Worm (Caenorhabditis elegans) whole organism, early embryonic: ENCODE data around the gene ttr-20.
A peak's percentile ranks its signal among the peaks of the same experiment; 100 is the strongest.

Source experiments
- B0310.2 ChIP-seq: sonication (generic microtip); optimal IDR thresholded peaks from 2 replicates; lab custom pipeline; 2016; ENCODE audit warnings: mild to moderate bottlenecking, missing genetic modification characterization, missing compliant biosample characterization
- F13C5.2 ChIP-seq: sonication (generic microtip); optimal IDR thresholded peaks from 2 replicates; lab custom pipeline; 2017; ENCODE audit warnings: mild to moderate bottlenecking, missing genetic modification characterization, inconsistent platforms, missing compliant biosample characterization
- aly-1 ChIP-seq: sonication (generic microtip); optimal IDR thresholded peaks from 2 replicates; lab custom pipeline; 2016; ENCODE audit warnings: missing genetic modification characterization, missing compliant biosample characterization
- ama-1 ChIP-seq: fragments of 150-350 bp; optimal IDR thresholded peaks from 2 replicates; lab custom pipeline; 2014
- ceh-13 ChIP-seq: fragments of 200-800 bp; sonication (Bioruptor generic); optimal IDR thresholded peaks from 2 replicates; lab custom pipeline; 2018; ENCODE audit warnings: mild to moderate bottlenecking, missing genetic modification characterization, missing compliant biosample characterization
- ceh-36 ChIP-seq: sonication (generic microtip); optimal IDR thresholded peaks from 2 replicates; lab custom pipeline; 2016; ENCODE audit warnings: missing genetic modification characterization, inconsistent platforms, missing compliant biosample characterization
- ets-7 ChIP-seq: sonication (generic microtip); optimal IDR thresholded peaks from 2 replicates; lab custom pipeline; 2016; ENCODE audit warnings: missing genotype, missing genetic modification characterization, missing compliant biosample characterization
- flt-1 ChIP-seq: fragments of 200-800 bp; sonication (Bioruptor generic); IDR thresholded peaks from 2 replicates; pipeline ENCODE4 v1.3.6; 2022; ENCODE audit warnings: missing genetic modification characterization, missing compliant biosample characterization
- hmbx-1 ChIP-seq: sonication (generic microtip); optimal IDR thresholded peaks from 2 replicates; lab custom pipeline; 2016; ENCODE audit warnings: mild to moderate bottlenecking, missing genetic modification characterization, missing compliant biosample characterization
- hmg-4 ChIP-seq: fragments of 200-800 bp; sonication (Bioruptor generic); optimal IDR thresholded peaks from 2 replicates; lab custom pipeline; 2018; ENCODE audit warnings: mild to moderate bottlenecking, missing genetic modification characterization, missing compliant biosample characterization
- hnd-1 ChIP-seq: sonication (generic microtip); optimal IDR thresholded peaks from 2 replicates; lab custom pipeline; 2016; ENCODE audit warnings: missing genetic modification characterization, missing compliant biosample characterization
- pes-1 ChIP-seq: fragments of 200-800 bp; sonication (Bioruptor generic); IDR thresholded peaks from 2 replicates; pipeline ENCODE4 v1.3.6; 2022; ENCODE audit warnings: missing genetic modification reagents, missing genetic modification characterization, missing compliant biosample characterization
- scrt-1 ChIP-seq: fragments of 200-800 bp; sonication (Bioruptor generic); IDR thresholded peaks from 2 replicates; pipeline ENCODE4 v1.3.6; 2022; ENCODE audit warnings: missing genetic modification characterization, missing compliant biosample characterization
- sea-1 ChIP-seq: fragments of 200-800 bp; sonication (Bioruptor generic); conservative IDR thresholded peaks from 2 replicates; pipeline ENCODE4 v1.3.6; 2022; ENCODE audit warnings: missing genetic modification characterization, missing compliant biosample characterization
- tbx-11 ChIP-seq: fragments of 200-800 bp; sonication (Bioruptor generic); IDR thresholded peaks from 2 replicates; pipeline ENCODE4 v1.3.6; 2022; ENCODE audit warnings: missing genetic modification characterization, missing compliant biosample characterization
- tbx-37 ChIP-seq: fragments of 200-800 bp; sonication (Bioruptor generic); conservative IDR thresholded peaks from 2 replicates; pipeline ENCODE4 v1.3.6; 2022; ENCODE audit warnings: missing genetic modification reagents, missing genetic modification characterization, missing compliant biosample characterization
- tra-4 ChIP-seq: sonication (generic microtip); optimal IDR thresholded peaks from 2 replicates; lab custom pipeline; 2017; ENCODE audit warnings: missing genetic modification characterization, missing compliant biosample characterization

The ttr-20 gene

ce11 chrIV:4243830-4244406 lies 2.7 kb upstream of the ttr-20 start:
- TF ChIP-seq aly-1 (tag; lab: Kevin White, UChicago) (peak; percentile 2), scrt-1 (GFP tag; lab: Robert Waterston, UW) (no peak)

- no peak for TF ChIP-seq F13C5.2 (tag; lab: Kevin White, UChicago)
- no peak for TF ChIP-seq hmg-4 (GFP tag; lab: Kevin White, UChicago)
- TF ChIP-seq hmbx-1, result no peak
- TF ChIP-seq aly-1 (tag; lab: Kevin White, UChicago), result no peak
- TF ChIP-seq tbx-11, result no peak
- TF ChIP-seq flt-1 (GFP tag; lab: Robert Waterston, UW), result no peak
- no peak for TF ChIP-seq tra-4
- no peak for TF ChIP-seq sea-1 (GFP tag; lab: Robert Waterston, UW)
Measured at ce11 chrIV:4244510-4244909, 2.1 kb upstream of the ttr-20 start, which contains the start of gene col-34. col-34 (minus strand) TSS chrIV:4244610.

DNA sequence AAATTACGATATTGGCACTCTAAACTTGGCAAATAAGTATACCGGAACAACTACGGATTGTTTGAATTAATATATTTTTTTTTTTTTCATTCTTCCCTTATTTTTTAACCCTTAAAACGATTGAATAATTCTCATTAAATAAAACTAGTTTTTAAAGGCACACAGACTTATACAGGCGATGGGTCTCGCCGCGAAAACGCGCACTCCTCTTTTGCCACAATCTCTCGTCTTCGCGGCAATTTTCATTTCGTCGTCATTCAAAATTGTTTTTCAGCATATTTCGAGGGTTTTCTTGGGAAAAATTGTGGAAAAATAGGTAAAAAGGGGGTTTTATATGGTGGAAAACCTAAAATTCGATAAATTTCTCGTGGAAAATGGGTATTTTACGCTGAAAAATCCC lies 741 bp downstream of the ttr-20 start:
- TF ChIP-seq F13C5.2 (tag; lab: Kevin White, UChicago) (peak; percentile 18), tra-4 (no peak)

- TF ChIP-seq hmbx-1 (no peak), tra-4 (no peak), F13C5.2 (tag; lab: Kevin White, UChicago) (no peak), tbx-11 (no peak), pes-1 (no peak), tbx-37 (no peak), B0310.2 (tag; lab: Kevin White, UChicago) (no peak), ceh-36 (tag; lab: Kevin White, UChicago) (no peak), ets-7 (tag; lab: Kevin White, UChicago) (no peak), ceh-13 (no peak), hmg-4 (GFP tag; lab: Kevin White, UChicago) (no peak), hnd-1 (tag; lab: Kevin White, UChicago) (no peak), flt-1 (GFP tag; lab: Robert Waterston, UW) (no peak), scrt-1 (GFP tag; lab: Robert Waterston, UW) (no peak)
Measured at ce11 chrIV:4247770-4248169, 1.2 kb downstream of the ttr-20 start, which contains the start of gene ama-1. ama-1 (plus strand) TSS chrIV:4248070.

DNA sequence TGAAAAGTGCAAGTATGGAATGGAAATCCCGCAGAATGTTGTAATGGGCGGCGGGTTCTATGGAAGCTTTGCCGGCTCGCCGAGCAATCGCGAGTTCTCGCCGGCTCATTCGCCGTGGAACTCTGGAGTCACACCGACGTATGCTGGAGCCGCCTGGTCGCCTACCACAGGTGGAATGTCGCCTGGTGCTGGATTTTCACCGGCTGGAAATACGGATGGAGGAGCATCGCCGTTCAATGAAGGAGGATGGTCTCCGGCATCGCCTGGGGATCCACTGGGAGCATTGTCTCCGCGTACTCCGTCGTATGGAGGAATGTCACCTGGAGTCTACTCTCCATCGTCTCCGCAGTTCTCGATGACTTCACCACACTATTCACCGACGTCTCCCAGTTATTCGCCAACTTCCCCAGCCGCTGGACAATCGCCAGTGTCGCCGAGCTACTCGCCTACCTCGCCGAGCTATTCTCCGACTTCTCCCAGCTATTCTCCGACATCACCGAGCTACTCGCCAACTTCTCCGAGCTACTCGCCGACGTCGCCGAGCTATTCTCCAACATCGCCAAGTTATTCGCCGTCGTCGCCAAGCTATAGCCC lies 8.5 kb downstream of the ttr-20 start:
- TF ChIP-seq aly-1 (tag; lab: Kevin White, UChicago), result peak; percentile 1
- TF ChIP-seq hmg-4 (GFP tag; lab: Kevin White, UChicago), result no peak

ce11 chrIV:4259433-4259832 lies 12.8 kb downstream of the ttr-20 start:
- TF ChIP-seq scrt-1 (GFP tag; lab: Robert Waterston, UW), result no peak
- no peak for TF ChIP-seq sea-1 (GFP tag; lab: Robert Waterston, UW)
- no peak for TF ChIP-seq ama-1 (lab: Kevin White, UChicago)
- TF ChIP-seq hmg-4 (GFP tag; lab: Kevin White, UChicago), result no peak
- TF ChIP-seq hmbx-1, result no peak
- TF ChIP-seq tbx-37, result no peak
- no peak for TF ChIP-seq tra-4
- no peak for TF ChIP-seq aly-1 (tag; lab: Kevin White, UChicago)
- TF ChIP-seq pes-1, result no peak
- no peak for TF ChIP-seq tbx-11
- no peak for TF ChIP-seq ceh-36 (tag; lab: Kevin White, UChicago)
- TF ChIP-seq ceh-13, result no peak
- no peak for TF ChIP-seq ets-7 (tag; lab: Kevin White, UChicago)
- TF ChIP-seq flt-1 (GFP tag; lab: Robert Waterston, UW), result no peak
- TF ChIP-seq F13C5.2 (tag; lab: Kevin White, UChicago), result no peak
- no peak for TF ChIP-seq B0310.2 (tag; lab: Kevin White, UChicago)
- no peak for TF ChIP-seq hnd-1 (tag; lab: Kevin White, UChicago)

- TF ChIP-seq hmbx-1 (no peak), ceh-36 (tag; lab: Kevin White, UChicago) (no peak), tbx-11 (no peak), scrt-1 (GFP tag; lab: Robert Waterston, UW) (no peak), B0310.2 (tag; lab: Kevin White, UChicago) (no peak), pes-1 (no peak), ceh-13 (no peak), aly-1 (tag; lab: Kevin White, UChicago) (no peak), F13C5.2 (tag; lab: Kevin White, UChicago) (no peak), hmg-4 (GFP tag; lab: Kevin White, UChicago) (no peak), tra-4 (no peak), ama-1 (lab: Kevin White, UChicago) (no peak), ets-7 (tag; lab: Kevin White, UChicago) (no peak), hnd-1 (tag; lab: Kevin White, UChicago) (no peak), tbx-37 (no peak), flt-1 (GFP tag; lab: Robert Waterston, UW) (no peak), sea-1 (GFP tag; lab: Robert Waterston, UW) (no peak)
Measured at ce11 chrIV:4262993-4263392, 16.4 kb downstream of the ttr-20 start, which contains the start of gene col-33. col-33 (plus strand) TSS chrIV:4263293.

DNA sequence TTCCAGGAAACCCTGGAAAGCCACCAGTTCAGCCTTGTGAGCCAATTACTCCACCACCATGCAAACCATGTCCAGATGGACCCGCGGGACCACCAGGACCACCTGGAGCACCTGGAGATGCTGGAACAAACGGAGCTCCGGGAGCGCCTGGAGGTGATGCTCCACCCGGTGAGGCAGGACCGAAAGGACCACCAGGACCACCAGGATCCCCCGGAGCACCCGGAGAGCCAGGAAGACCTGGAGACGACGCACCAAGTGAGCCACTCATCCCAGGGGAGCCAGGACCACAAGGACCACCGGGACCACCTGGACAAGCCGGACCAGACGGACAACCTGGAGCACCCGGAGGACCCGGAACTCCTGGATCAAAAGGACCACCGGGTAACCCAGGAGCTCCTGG lies 18.1 kb downstream of the ttr-20 start:
- no peak for TF ChIP-seq pes-1
- no peak for TF ChIP-seq F13C5.2 (tag; lab: Kevin White, UChicago)
- no peak for TF ChIP-seq hmg-4 (GFP tag; lab: Kevin White, UChicago)
- TF ChIP-seq ets-7 (tag; lab: Kevin White, UChicago), result no peak
- no peak for TF ChIP-seq flt-1 (GFP tag; lab: Robert Waterston, UW)
- TF ChIP-seq ama-1 (lab: Kevin White, UChicago), result no peak
- no peak for TF ChIP-seq ceh-13
- TF ChIP-seq hmbx-1, result no peak
- no peak for TF ChIP-seq tra-4
- TF ChIP-seq tbx-11, result no peak
